Worm (Caenorhabditis elegans) whole organism, L4/young adult: Measurements from ENCODE around the gene W04G3.12.

Source experiments
- W03F9.2 ChIP-seq: fragments of 150-350 bp; optimal IDR thresholded peaks from 2 replicates; lab custom pipeline; 2014; ENCODE audit warnings: missing biosample characterization, missing genetic modification characterization
- dao-5 ChIP-seq: sonication (generic microtip); optimal IDR thresholded peaks from 2 replicates; lab custom pipeline; 2016; ENCODE audit warnings: missing genotype, missing genetic modification characterization, moderate library complexity, missing compliant biosample characterization
- him-1 ChIP-seq: sonication (generic microtip); optimal IDR thresholded peaks from 2 replicates; lab custom pipeline; 2016; ENCODE audit warnings: missing genotype, missing genetic modification reagents, missing genetic modification characterization, missing compliant biosample characterization

- TF ChIP-seq W03F9.2 (tag; lab: Kevin White, UChicago) (no peak), dao-5 (tag; lab: Kevin White, UChicago) (no peak), him-1 (tag; lab: Kevin White, UChicago) (no peak)
Observed at ce11 chrX:11038221-11038620, 38.4 kb downstream of the W04G3.12 start.
